Fruit fly (Drosophila melanogaster) whole organism, embryonic: Measurements from ENCODE around the gene SP555.

Experiments
- Blimp-1 ChIP-seq: fragments of 200-800 bp; sonication (Bioruptor generic); optimal IDR thresholded peaks from 3 replicates; lab custom pipeline; 2018; ENCODE audit warnings: missing biosample characterization, missing genetic modification characterization, mild to moderate bottlenecking, moderate library complexity, missing genetic modification reagents
- CG11723 ChIP-seq: fragments of 200-800 bp; sonication (Bioruptor generic); optimal IDR thresholded peaks from 2 replicates; lab custom pipeline; 2017; ENCODE audit warnings: missing biosample characterization, mild to moderate bottlenecking, missing genetic modification characterization
- CG13624 ChIP-seq: fragments of 200-800 bp; sonication (Bioruptor generic); optimal IDR thresholded peaks from 2 replicates; lab custom pipeline; 2016; ENCODE audit warnings: missing biosample characterization, missing genetic modification characterization
- CG32767 ChIP-seq: fragments of 200-800 bp; sonication (Bioruptor generic); IDR thresholded peaks from 2 replicates; pipeline ENCODE4 v1.3.6; 2022; ENCODE audit warnings: missing biosample characterization, missing genetic modification characterization
- CG34376 ChIP-seq: fragments of 200-800 bp; sonication (Bioruptor generic); optimal IDR thresholded peaks from 2 replicates; lab custom pipeline; 2018; ENCODE audit warnings: missing biosample characterization, mild to moderate bottlenecking, missing genetic modification characterization
- CG6254 ChIP-seq: fragments of 200-800 bp; sonication (Bioruptor generic); optimal IDR thresholded peaks from 3 replicates; lab custom pipeline; 2017; ENCODE audit warnings: mild to moderate bottlenecking, missing biosample characterization, missing genetic modification reagents, missing genetic modification characterization
- CG6813 ChIP-seq: fragments of 200-800 bp; sonication (Bioruptor generic); optimal IDR thresholded peaks from 2 replicates; lab custom pipeline; 2017; ENCODE audit warnings: missing biosample characterization, missing genetic modification characterization, mild to moderate bottlenecking, moderate library complexity, missing genetic modification reagents
- CG7928 ChIP-seq: fragments of 200-800 bp; sonication (Bioruptor generic); optimal IDR thresholded peaks from 2 replicates; lab custom pipeline; 2017; ENCODE audit warnings: missing biosample characterization, mild to moderate bottlenecking, missing genetic modification characterization
- CG9437 ChIP-seq: fragments of 200-800 bp; sonication (Bioruptor generic); optimal IDR thresholded peaks from 2 replicates; lab custom pipeline; 2018; ENCODE audit warnings: missing biosample characterization, mild to moderate bottlenecking, missing genetic modification characterization
- CG9932 ChIP-seq: fragments of 200-800 bp; sonication (Bioruptor generic); IDR thresholded peaks from 2 replicates; pipeline ENCODE4 v1.3.6; 2022; ENCODE audit warnings: missing biosample characterization, missing genetic modification characterization
- CTCF ChIP-seq: fragments of 200-800 bp; sonication (Bioruptor generic); optimal IDR thresholded peaks from 2 replicates; lab custom pipeline; 2017; ENCODE audit warnings: missing biosample characterization, mild to moderate bottlenecking, missing genetic modification characterization, moderate library complexity
- CoRest ChIP-seq: fragments of 200-800 bp; sonication (Bioruptor generic); optimal IDR thresholded peaks from 3 replicates; lab custom pipeline; 2018; ENCODE audit warnings: missing biosample characterization, mild to moderate bottlenecking, missing genetic modification characterization, moderate library complexity
- Dref ChIP-seq: fragments of 200-800 bp; sonication (Bioruptor generic); IDR thresholded peaks from 2 replicates; pipeline ENCODE4 v1.3.6; 2022; ENCODE audit warnings: missing biosample characterization, missing genetic modification characterization
- HHEX ChIP-seq: fragments of 200-800 bp; sonication (Bioruptor generic); optimal IDR thresholded peaks from 3 replicates; lab custom pipeline; 2017; ENCODE audit warnings: missing biosample characterization, mild to moderate bottlenecking, missing genetic modification characterization, missing genetic modification reagents
- HLHmδ ChIP-seq: fragments of 200-800 bp; sonication (Bioruptor generic); optimal IDR thresholded peaks from 2 replicates; lab custom pipeline; 2018; ENCODE audit warnings: missing biosample characterization, mild to moderate bottlenecking, missing genetic modification characterization, moderate library complexity
- PHDP ChIP-seq: fragments of 200-800 bp; sonication (Bioruptor generic); optimal IDR thresholded peaks from 3 replicates; lab custom pipeline; 2018; ENCODE audit warnings: missing biosample characterization, mild to moderate bottlenecking, missing genetic modification characterization, moderate library complexity
- Pdp1 ChIP-seq, 2 experiments: fragments of 200-800 bp; sonication (Bioruptor generic); optimal IDR thresholded peaks; 3 replicates each; lab custom pipeline; 2016; ENCODE audit warnings: missing biosample characterization in 2 of 2, missing genetic modification characterization in 2 of 2, mild to moderate bottlenecking in 1 of 2, moderate library complexity in 1 of 2
- Stat92E ChIP-seq, 3 experiments: fragments of >200 bp in 2 of 3; fragments of 200-800 bp in 1 of 3; sonication (Bioruptor generic) in 1 of 3; optimal IDR thresholded peaks; 2 replicates each; lab custom pipeline; 2017 to 2019; ENCODE audit warnings: missing biosample characterization in 3 of 3, missing genetic modification characterization in 3 of 3, mild to moderate bottlenecking in 1 of 3, moderate library complexity in 1 of 3
- Vsx1 ChIP-seq: fragments of 200-800 bp; sonication (Bioruptor generic); optimal IDR thresholded peaks from 2 replicates; lab custom pipeline; 2017; ENCODE audit warnings: missing biosample characterization, mild to moderate bottlenecking, missing genetic modification characterization, missing genetic modification reagents
- Xrp1 ChIP-seq: fragments of 200-800 bp; sonication (Bioruptor generic); IDR thresholded peaks from 2 replicates; pipeline ENCODE4 v1.3.6; 2022; ENCODE audit warnings: missing biosample characterization, missing genetic modification characterization
- ato ChIP-seq: fragments of 200-800 bp; sonication (Bioruptor generic); IDR thresholded peaks from 2 replicates; pipeline ENCODE4 v1.3.6; 2022; ENCODE audit warnings: missing biosample characterization, missing genetic modification characterization; ENCODE audit not compliant: partially characterized antibody
- cwo ChIP-seq: fragments of 200-800 bp; sonication (Bioruptor generic); optimal IDR thresholded peaks from 3 replicates; lab custom pipeline; 2017; ENCODE audit warnings: missing biosample characterization, missing genetic modification characterization, mild to moderate bottlenecking, moderate library complexity, missing genetic modification reagents
- esg ChIP-seq: fragments of 200-800 bp; sonication (Bioruptor generic); conservative IDR thresholded peaks from 2 replicates; pipeline ENCODE4 v1.3.6; 2022; ENCODE audit warnings: missing biosample characterization, missing genetic modification characterization
- eve ChIP-seq, 2 experiments: fragments of >200 bp; optimal IDR thresholded peaks; 2 replicates each; lab custom pipeline; 2017; ENCODE audit warnings: missing biosample characterization in 2 of 2, missing genetic modification characterization in 2 of 2
- exex ChIP-seq: fragments of 200-800 bp; sonication (Bioruptor generic); optimal IDR thresholded peaks from 4 replicates; lab custom pipeline; 2018; ENCODE audit warnings: missing biosample characterization, mild to moderate bottlenecking, missing genetic modification characterization, moderate library complexity
- gcm2 ChIP-seq: fragments of 200-800 bp; sonication (Bioruptor generic); optimal IDR thresholded peaks from 2 replicates; lab custom pipeline; 2016; ENCODE audit warnings: missing biosample characterization, missing genetic modification characterization
- kni ChIP-seq: fragments of 200-800 bp; sonication (Bioruptor generic); optimal IDR thresholded peaks from 3 replicates; lab custom pipeline; 2017; ENCODE audit warnings: mild to moderate bottlenecking, missing biosample characterization, missing genetic modification reagents, missing genetic modification characterization
- org-1 ChIP-seq: fragments of 200-800 bp; sonication (Bioruptor generic); optimal IDR thresholded peaks from 2 replicates; lab custom pipeline; 2017; ENCODE audit warnings: missing biosample characterization, missing genetic modification characterization
- pan ChIP-seq, 4 experiments: fragments of >200 bp in 3 of 4; fragments of 200-800 bp in 1 of 4; sonication (Bioruptor generic) in 1 of 4; optimal IDR thresholded peaks in 3 of 4; IDR thresholded peaks in 1 of 4; 2 replicates each; pipeline versions ENCODE4 v1.3.6 to Lab custom; 2017 to 2022; ENCODE audit warnings: missing biosample characterization in 2 of 4, missing genetic modification characterization in 2 of 4, mixed read lengths in 1 of 4
- sd ChIP-seq: fragments of 200-800 bp; sonication (Bioruptor generic); optimal IDR thresholded peaks from 3 replicates; lab custom pipeline; 2018; ENCODE audit warnings: missing biosample characterization, mild to moderate bottlenecking, missing genetic modification characterization, moderate library complexity
- sens-2 ChIP-seq: fragments of 200-800 bp; sonication (Bioruptor generic); IDR thresholded peaks from 2 replicates; pipeline ENCODE4 v1.3.6; 2022; ENCODE audit warnings: missing biosample characterization, missing genetic modification characterization
- slbo ChIP-seq: fragments of 200-800 bp; sonication (Bioruptor generic); IDR thresholded peaks from 2 replicates; pipeline ENCODE4 v1.3.6; 2022; ENCODE audit warnings: missing biosample characterization, missing genetic modification characterization
- ssp ChIP-seq: fragments of 200-800 bp; sonication (Bioruptor generic); IDR thresholded peaks from 2 replicates; pipeline ENCODE4 v1.3.6; 2022; ENCODE audit warnings: missing biosample characterization, missing genetic modification characterization
- sug ChIP-seq: fragments of 200-800 bp; optimal IDR thresholded peaks from 2 replicates; lab custom pipeline; 2019; ENCODE audit warnings: missing biosample characterization, mild to moderate bottlenecking, missing genetic modification characterization, moderate library complexity
- tin ChIP-seq: fragments of 200-800 bp; sonication (Bioruptor generic); optimal IDR thresholded peaks from 3 replicates; lab custom pipeline; 2016; ENCODE audit warnings: missing biosample characterization, missing genetic modification characterization
- tio ChIP-seq: fragments of 200-800 bp; sonication (Bioruptor generic); optimal IDR thresholded peaks from 2 replicates; lab custom pipeline; 2017; ENCODE audit warnings: missing biosample characterization, missing genetic modification characterization, inconsistent platforms
- tll ChIP-seq, 2 experiments: fragments of 200-800 bp in 1 of 2; fragments of >200 bp in 1 of 2; sonication (Bioruptor generic) in 1 of 2; optimal IDR thresholded peaks; 2 replicates each; lab custom pipeline; 2017 to 2019; ENCODE audit warnings: missing biosample characterization in 2 of 2, missing genetic modification characterization in 2 of 2, mild to moderate bottlenecking in 1 of 2, moderate library complexity in 1 of 2
- vvl ChIP-seq: fragments of 200-800 bp; sonication (Bioruptor generic); IDR thresholded peaks from 2 replicates; pipeline ENCODE4 v1.3.6; 2022; ENCODE audit warnings: missing biosample characterization, missing genetic modification characterization
- zen ChIP-seq: fragments of 200-800 bp; sonication (Bioruptor generic); optimal IDR thresholded peaks from 3 replicates; lab custom pipeline; 2018; ENCODE audit warnings: missing biosample characterization, mild to moderate bottlenecking, missing genetic modification characterization, moderate library complexity

SP555 gene

DNA sequence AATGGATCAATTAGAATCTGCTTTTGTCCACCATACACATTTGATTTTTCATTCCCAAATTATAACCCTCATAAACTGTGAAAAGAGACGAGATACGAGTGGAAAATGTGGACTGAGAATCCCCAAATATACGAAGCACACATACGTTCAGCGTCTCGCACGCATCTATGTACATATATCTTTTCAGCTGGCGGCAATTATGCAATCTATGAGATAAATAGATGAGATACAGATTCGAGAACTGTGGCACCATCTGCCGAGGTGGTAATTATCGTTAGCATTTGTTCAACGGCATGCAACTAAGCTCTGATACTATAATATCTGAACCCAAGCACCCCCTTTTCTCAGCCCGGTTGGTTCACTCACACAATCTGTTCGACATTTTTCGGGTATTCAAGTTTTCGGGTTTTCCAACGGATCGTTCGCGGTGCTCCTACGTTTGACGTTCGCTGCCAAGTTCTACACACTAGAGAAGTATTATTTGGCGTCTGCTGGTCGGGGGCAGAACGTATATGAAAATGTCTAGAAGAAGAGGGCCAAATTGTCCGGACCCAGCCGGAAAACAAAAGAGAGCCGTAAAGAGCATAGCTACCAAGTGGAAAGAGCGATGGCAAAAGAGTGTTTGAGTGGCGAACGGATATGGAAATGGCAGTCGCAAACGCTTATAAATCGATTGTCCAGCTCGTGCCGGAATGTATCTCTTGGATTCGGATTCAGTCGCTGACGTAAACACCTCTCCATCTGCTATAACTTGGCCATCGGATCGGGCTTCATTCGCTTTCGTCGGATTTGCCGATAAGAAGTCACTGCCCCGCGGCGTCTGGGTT, 42.3 kb upstream of the SP555 start (continued):
- peak; percentile 86 for TF ChIP-seq sd
- peak in 1 of 2 experiments; percentile 95 for TF ChIP-seq Pdp1 (GFP tag; optimal IDR thresholded peaks at IDR 0.05; lab: Kevin White, UChicago)
- TF ChIP-seq gcm2 (GFP tag; lab: Kevin White, UChicago): no peak
- no peak for TF ChIP-seq tio (GFP tag; lab: Kevin White, UChicago)
- TF ChIP-seq CG11723: no peak
- no peak for TF ChIP-seq Xrp1 (GFP tag; lab: Robert Waterston, UW)
- no peak for TF ChIP-seq CG6813
- no peak for TF ChIP-seq CoRest (tag; lab: Kevin White, UChicago)

DNA sequence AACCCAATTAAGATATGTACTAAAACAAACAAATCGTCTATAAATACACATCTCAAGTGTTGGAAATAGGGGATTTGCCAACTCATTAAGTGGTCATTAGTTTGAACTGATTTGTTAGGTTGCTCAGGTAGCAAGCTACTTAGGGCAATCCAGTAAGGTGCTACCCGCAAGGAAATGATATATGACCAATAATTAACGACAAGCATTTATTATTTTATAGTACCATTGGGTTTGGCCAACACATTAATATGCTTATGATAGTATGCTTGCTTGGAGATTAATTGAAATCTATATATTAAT, 41.7 kb upstream of the SP555 start:
- TF ChIP-seq HHEX (GFP tag; lab: Kevin White, UChicago): peak; percentile 2
- TF ChIP-seq sug: peak; percentile 67
- no peak for TF ChIP-seq esg
- peak; percentile 36 for TF ChIP-seq CG34376 (GFP tag; lab: Kevin White, UChicago)
- no peak for TF ChIP-seq kni (GFP tag; lab: Kevin White, UChicago)
- TF ChIP-seq zen (tag; lab: Kevin White, UChicago): peak; percentile 92
- peak; percentile 27 for TF ChIP-seq cwo (GFP tag; lab: Kevin White, UChicago)
- TF ChIP-seq sd: peak; percentile 20
- TF ChIP-seq CTCF: no peak
- TF ChIP-seq tll (GFP tag; optimal IDR thresholded peaks at IDR 0.05; lab: Kevin White, UChicago): peak in 1 of 2 experiments; percentile 27
- TF ChIP-seq sens-2 (GFP tag; lab: Robert Waterston, UW): peak; percentile 55; the same call in 1 of the 2 replicates
- peak; percentile 98 for TF ChIP-seq exex (tag; lab: Kevin White, UChicago)
- no peak for TF ChIP-seq CG7928 (GFP tag; lab: Kevin White, UChicago)
- peak; percentile 4 for TF ChIP-seq PHDP
- peak; percentile 71 for TF ChIP-seq Vsx1 (GFP tag; lab: Kevin White, UChicago)

DNA sequence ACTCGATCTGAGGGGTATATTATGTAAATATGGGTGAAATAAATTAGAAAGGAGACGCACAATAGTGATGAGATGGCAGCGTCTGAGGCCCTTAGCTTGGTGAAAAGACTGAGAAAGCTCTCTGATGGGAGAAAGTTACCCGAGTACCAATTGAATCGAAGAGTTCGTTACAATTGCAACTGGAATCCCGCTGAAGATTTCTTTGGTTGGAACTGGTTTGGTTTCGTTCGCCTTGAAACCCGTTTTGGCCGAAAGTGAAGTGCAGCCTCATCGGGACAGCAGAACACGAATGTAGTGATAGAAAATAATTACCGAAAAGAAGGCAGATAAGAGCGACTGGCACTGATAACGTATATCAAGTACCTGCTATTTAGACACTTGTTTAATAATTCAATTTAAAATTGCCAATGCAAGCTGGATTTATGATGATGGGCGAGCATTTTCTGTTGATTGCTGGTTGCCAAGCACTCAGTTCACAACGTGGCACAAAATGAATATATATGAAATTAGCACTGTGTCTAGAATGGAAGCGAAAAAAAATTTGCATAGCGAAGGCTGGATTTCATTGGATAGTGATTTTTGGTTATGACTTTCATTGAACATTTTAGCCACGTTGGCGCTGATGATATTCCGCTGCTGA, 41.1 kb upstream of the SP555 start:
- TF ChIP-seq pan (optimal IDR thresholded peaks at IDR 0.05; lab: Kevin White, UChicago) (no peak), pan (GFP tag; optimal IDR thresholded peaks at IDR 0.05 in 1 of 2, IDR thresholded peaks at IDR 0.05 in 1 of 2) (no peak), ato (0 out of 2 replicates have a peak, but pooled peaks have one; percentile 9), ssp (GFP tag; lab: Robert Waterston, UW) (no peak), Dref (GFP tag; lab: Robert Waterston, UW) (no peak), eve (GFP tag; optimal IDR thresholded peaks at IDR 0.05; lab: Kevin White, UChicago) (peak in 1 of 2 experiments; percentile 69), vvl (peak; percentile 51; the same call in 1 of the 2 replicates), slbo (GFP tag; lab: Robert Waterston, UW) (no peak), tin (no peak), Stat92E (GFP tag; optimal IDR thresholded peaks at IDR 0.05; lab: Kevin White, UChicago) (no peak), Blimp-1 (GFP tag; lab: Kevin White, UChicago) (peak; percentile 71), HLHmδ (GFP tag; lab: Kevin White, UChicago) (no peak), CG6254 (GFP tag; lab: Kevin White, UChicago) (no peak), CG32767 (GFP tag; lab: Robert Waterston, UW) (no peak), CG9932 (no peak), CG13624 (no peak), org-1 (no peak), CG9437 (GFP tag; lab: Kevin White, UChicago) (no peak)
- TF ChIP-seq, all 482 proteins: peak for 4
